Worm (Caenorhabditis elegans) whole organism, L4 larva: Measurements from ENCODE around the gene T04A6.2.

ENCODE experiments used
- F10B5.3 ChIP-seq: sonication (generic microtip); optimal IDR thresholded peaks from 2 replicates; lab custom pipeline; 2016; ENCODE audit warnings: mild to moderate bottlenecking, missing genetic modification characterization, missing compliant biosample characterization
- F37D6.2 ChIP-seq: sonication (generic microtip); optimal IDR thresholded peaks from 2 replicates; lab custom pipeline; 2016; ENCODE audit warnings: mild to moderate bottlenecking, missing genetic modification characterization, missing compliant biosample characterization
- R02D3.7 ChIP-seq: fragments of 150-350 bp; sonication (generic microtip); optimal IDR thresholded peaks from 3 replicates; lab custom pipeline; 2014; ENCODE audit warnings: missing biosample characterization, missing genetic modification characterization
- T20F7.1 ChIP-seq: fragments of 200-800 bp; sonication (Bioruptor generic); optimal IDR thresholded peaks from 2 replicates; lab custom pipeline; 2018; ENCODE audit warnings: mild to moderate bottlenecking, missing genetic modification characterization, missing compliant biosample characterization
- ceh-44 ChIP-seq: fragments of 200-800 bp; sonication (Bioruptor generic); IDR thresholded peaks from 2 replicates; pipeline ENCODE4 v1.3.6; 2022; ENCODE audit warnings: missing genetic modification reagents, missing genetic modification characterization, missing compliant biosample characterization
- ces-1 ChIP-seq: fragments of 150-350 bp; sonication (generic microtip); optimal IDR thresholded peaks from 4 replicates; lab custom pipeline; 2014; ENCODE audit warnings: missing biosample characterization, missing genetic modification reagents, missing genetic modification characterization
- ctbp-1 ChIP-seq: fragments of 200-800 bp; sonication (Bioruptor generic); IDR thresholded peaks from 2 replicates; pipeline ENCODE4 v1.3.6; 2022; ENCODE audit warnings: missing genetic modification reagents, missing genetic modification characterization, missing compliant biosample characterization
- daf-12 ChIP-seq: fragments of 150-350 bp; optimal IDR thresholded peaks from 2 replicates; lab custom pipeline; 2014; ENCODE audit warnings: missing biosample characterization, missing genetic modification reagents, missing genetic modification characterization
- daf-16 ChIP-seq, 3 experiments: sonication (generic microtip); optimal IDR thresholded peaks; 2 replicates each; lab custom pipeline; 2016 to 2017; ENCODE audit warnings: missing genetic modification characterization in 3 of 3, missing genetic modification reagents in 3 of 3, mild to moderate bottlenecking in 2 of 3, missing compliant biosample characterization in 2 of 3, missing biosample characterization in 1 of 3, moderate library complexity in 1 of 3
- dmd-6 ChIP-seq: fragments of 200-800 bp; sonication (Bioruptor generic); IDR thresholded peaks from 2 replicates; pipeline ENCODE4 v1.3.6; 2022; ENCODE audit warnings: missing genetic modification reagents, missing genetic modification characterization, missing compliant biosample characterization
- dmd-8 ChIP-seq: fragments of 200-800 bp; sonication (Bioruptor generic); IDR thresholded peaks from 2 replicates; pipeline ENCODE4 v1.3.6; 2022; ENCODE audit warnings: missing genetic modification characterization, missing compliant biosample characterization
- dpl-1 ChIP-seq: fragments of 150-350 bp; optimal IDR thresholded peaks from 2 replicates; lab custom pipeline; 2014; ENCODE audit warnings: missing biosample characterization, missing genetic modification reagents, missing genetic modification characterization
- duxl-1 ChIP-seq: sonication (generic microtip); optimal IDR thresholded peaks from 2 replicates; lab custom pipeline; 2016; ENCODE audit warnings: mild to moderate bottlenecking, missing genetic modification characterization, moderate library complexity, missing compliant biosample characterization; ENCODE audit not compliant: poor library complexity
- dve-1 ChIP-seq: sonication (generic microtip); optimal IDR thresholded peaks from 2 replicates; lab custom pipeline; 2017; ENCODE audit warnings: antibody characterized with exemption, mild to moderate bottlenecking, missing genetic modification characterization, missing compliant biosample characterization; ENCODE audit not compliant: insufficient read depth
- gei-8 ChIP-seq: fragments of 200-800 bp; sonication (Bioruptor generic); optimal IDR thresholded peaks from 2 replicates; lab custom pipeline; 2018; ENCODE audit warnings: mild to moderate bottlenecking, missing genetic modification characterization, missing compliant biosample characterization
- hlh-11 ChIP-seq: fragments of 200-800 bp; sonication (Bioruptor generic); optimal IDR thresholded peaks from 2 replicates; lab custom pipeline; 2018; ENCODE audit warnings: mild to moderate bottlenecking, missing genetic modification characterization, missing compliant biosample characterization
- hlh-30 ChIP-seq: sonication (generic microtip); optimal IDR thresholded peaks from 2 replicates; lab custom pipeline; 2017; ENCODE audit warnings: antibody characterized with exemption, mild to moderate bottlenecking, missing genetic modification characterization, missing compliant biosample characterization; ENCODE audit not compliant: insufficient read depth
- hmg-1.1 ChIP-seq: fragments of 200-800 bp; sonication (Bioruptor generic); IDR thresholded peaks from 2 replicates; pipeline ENCODE4 v1.3.6; 2022; ENCODE audit warnings: missing genetic modification reagents, missing genetic modification characterization, missing compliant biosample characterization
- jun-1 ChIP-seq: fragments of 150-350 bp; optimal IDR thresholded peaks from 2 replicates; lab custom pipeline; 2014; ENCODE audit warnings: missing biosample characterization, missing genetic modification reagents, missing genetic modification characterization
- lim-7 ChIP-seq: fragments of 200-800 bp; sonication (Bioruptor generic); IDR thresholded peaks from 2 replicates; pipeline ENCODE4 v1.3.6; 2022; ENCODE audit warnings: missing genetic modification characterization, missing compliant biosample characterization
- lin-1 ChIP-seq: fragments of 200-800 bp; sonication (Bioruptor generic); IDR thresholded peaks from 2 replicates; pipeline ENCODE4 v1.3.6; 2022; ENCODE audit warnings: missing genetic modification reagents, missing genetic modification characterization, missing compliant biosample characterization
- lin-13 ChIP-seq: fragments of 150-350 bp; optimal IDR thresholded peaks from 2 replicates; lab custom pipeline; 2014; ENCODE audit warnings: missing biosample characterization, missing genetic modification reagents, missing genetic modification characterization
- lin-29 ChIP-seq: fragments of 200-800 bp; sonication (Bioruptor generic); IDR thresholded peaks from 2 replicates; pipeline ENCODE4 v1.3.6; 2022; ENCODE audit warnings: missing genetic modification reagents, missing genetic modification characterization, missing compliant biosample characterization
- lin-39 ChIP-seq: fragments of 150-350 bp; optimal IDR thresholded peaks from 2 replicates; lab custom pipeline; 2014; ENCODE audit warnings: missing biosample characterization, missing genetic modification reagents, missing genetic modification characterization
- lsy-2 ChIP-seq, 2 experiments: fragments of 150-350 bp in 1 of 2; sonication (generic microtip) in 1 of 2; optimal IDR thresholded peaks; 2 replicates each; lab custom pipeline; 2014 to 2017; ENCODE audit warnings: missing biosample characterization in 2 of 2, missing genetic modification characterization in 2 of 2
- mdl-1 ChIP-seq, 2 experiments: fragments of 150-350 bp in 1 of 2; sonication (generic microtip) in 1 of 2; optimal IDR thresholded peaks; 2 replicates each; lab custom pipeline; 2014 to 2017; ENCODE audit warnings: missing biosample characterization in 2 of 2, missing genetic modification characterization in 2 of 2
- mdt-29 ChIP-seq: fragments of 200-800 bp; sonication (Bioruptor generic); IDR thresholded peaks from 2 replicates; pipeline ENCODE4 v1.3.6; 2022; ENCODE audit warnings: missing genetic modification reagents, missing genetic modification characterization, missing compliant biosample characterization
- mep-1 ChIP-seq: fragments of 150-350 bp; sonication (generic microtip); optimal IDR thresholded peaks from 3 replicates; lab custom pipeline; 2014; ENCODE audit warnings: missing biosample characterization, missing genetic modification characterization
- mes-2 ChIP-seq: sonication (generic microtip); optimal IDR thresholded peaks from 2 replicates; lab custom pipeline; 2016; ENCODE audit warnings: missing genotype, mild to moderate bottlenecking, missing genetic modification characterization, missing compliant biosample characterization; ENCODE audit not compliant: poor library complexity, severe bottlenecking
- mxl-2 ChIP-seq: fragments of 200-800 bp; sonication (Bioruptor generic); conservative IDR thresholded peaks from 2 replicates; pipeline ENCODE4 v1.3.6; 2022; ENCODE audit warnings: missing genetic modification reagents, missing genetic modification characterization, missing compliant biosample characterization
- mxl-3 ChIP-seq: fragments of 200-800 bp; sonication (Bioruptor generic); optimal IDR thresholded peaks from 2 replicates; lab custom pipeline; 2018; ENCODE audit warnings: mild to moderate bottlenecking, missing genetic modification characterization, missing compliant biosample characterization
- nhr-11 ChIP-seq: fragments of 150-350 bp; optimal IDR thresholded peaks from 2 replicates; lab custom pipeline; 2014; ENCODE audit warnings: missing biosample characterization, missing genetic modification characterization
- nhr-111 ChIP-seq: fragments of 200-800 bp; sonication (Bioruptor generic); optimal IDR thresholded peaks from 2 replicates; lab custom pipeline; 2018; ENCODE audit warnings: mild to moderate bottlenecking, missing genetic modification characterization, missing compliant biosample characterization
- nhr-28 ChIP-seq: fragments of 150-350 bp; optimal IDR thresholded peaks from 2 replicates; lab custom pipeline; 2014; ENCODE audit warnings: missing biosample characterization, missing genetic modification characterization
- nhr-48 ChIP-seq: sonication (generic microtip); optimal IDR thresholded peaks from 2 replicates; lab custom pipeline; 2016; ENCODE audit warnings: mild to moderate bottlenecking, missing genetic modification characterization, missing compliant biosample characterization
- pha-4 ChIP-seq, 2 experiments: fragments of 150-350 bp in 1 of 2; fragments of 200-800 bp in 1 of 2; sonication (Bioruptor generic) in 1 of 2; IDR thresholded peaks in 1 of 2; optimal IDR thresholded peaks in 1 of 2; 2 replicates each; pipeline versions ENCODE4 v1.3.6 to Lab custom; 2014 to 2022; ENCODE audit warnings: missing genetic modification characterization in 2 of 2, missing genetic modification reagents in 2 of 2, missing biosample characterization in 1 of 2, missing compliant biosample characterization in 1 of 2
- php-3 ChIP-seq: fragments of 200-800 bp; sonication (Bioruptor generic); IDR thresholded peaks from 2 replicates; pipeline ENCODE4 v1.3.6; 2022; ENCODE audit warnings: missing genetic modification reagents, missing genetic modification characterization, missing compliant biosample characterization
- pqm-1 ChIP-seq: sonication (generic microtip); optimal IDR thresholded peaks from 2 replicates; lab custom pipeline; 2017; ENCODE audit warnings: missing biosample characterization, missing genetic modification characterization
- saeg-2 ChIP-seq: fragments of 200-800 bp; sonication (Bioruptor generic); IDR thresholded peaks from 2 replicates; pipeline ENCODE4 v1.3.6; 2022; ENCODE audit warnings: missing genetic modification reagents, missing genetic modification characterization, missing compliant biosample characterization
- skn-1 ChIP-seq: fragments of 150-350 bp; optimal IDR thresholded peaks from 2 replicates; lab custom pipeline; 2014; ENCODE audit warnings: missing biosample characterization, missing genetic modification characterization
- snpc-1.2 ChIP-seq: fragments of 200-800 bp; sonication (Bioruptor generic); IDR thresholded peaks from 2 replicates; pipeline ENCODE4 v1.3.6; 2022; ENCODE audit warnings: missing genetic modification reagents, missing genetic modification characterization, missing compliant biosample characterization
- tag-97 ChIP-seq: fragments of 200-800 bp; sonication (Bioruptor generic); IDR thresholded peaks from 2 replicates; pipeline ENCODE4 v1.3.6; 2022; ENCODE audit warnings: missing genetic modification characterization, missing compliant biosample characterization
- tra-1 ChIP-seq: fragments of 200-800 bp; sonication (Bioruptor generic); IDR thresholded peaks from 2 replicates; pipeline ENCODE4 v1.3.6; 2022; ENCODE audit warnings: missing genetic modification reagents, missing genetic modification characterization, missing compliant biosample characterization
- vab-7 ChIP-seq: fragments of 200-800 bp; sonication (Bioruptor generic); IDR thresholded peaks from 2 replicates; pipeline ENCODE4 v1.3.6; 2022; ENCODE audit warnings: missing genetic modification reagents, missing genetic modification characterization, missing compliant biosample characterization
- zfp-2 ChIP-seq: sonication (generic microtip); optimal IDR thresholded peaks from 2 replicates; lab custom pipeline; 2016; ENCODE audit warnings: mild to moderate bottlenecking, missing genetic modification characterization, missing compliant biosample characterization
- zip-2 ChIP-seq: fragments of 150-350 bp; optimal IDR thresholded peaks from 2 replicates; lab custom pipeline; 2014; ENCODE audit warnings: missing biosample characterization, missing genetic modification characterization

T04A6.2 gene

ce11 chrIII:7643902-7644641 is 29.4 kb downstream of the T04A6.2 start (continued):
- TF ChIP-seq dve-1 (tag; lab: Kevin White, UChicago) (peak; percentile 86), tag-97 (GFP tag; lab: Robert Waterston, UW) (no peak), nhr-28 (tag; lab: Kevin White, UChicago) (peak; percentile 72), pqm-1 (tag; lab: Kevin White, UChicago) (peak; percentile 95), lin-13 (GFP tag; lab: Kevin White, UChicago) (no peak), R02D3.7 (tag; lab: Kevin White, UChicago) (no peak), mxl-3 (GFP tag; lab: Kevin White, UChicago) (peak; percentile 95), mep-1 (tag; lab: Kevin White, UChicago) (peak; percentile 68), hlh-11 (peak; percentile 92), snpc-1.2 (GFP tag; lab: Robert Waterston, UW) (no peak), mes-2 (tag; lab: Kevin White, UChicago) (no peak), hmg-1.1 (no peak), dmd-6 (GFP tag; lab: Robert Waterston, UW) (peak; percentile 88), php-3 (GFP tag; lab: Robert Waterston, UW) (peak; percentile 96), nhr-11 (tag; lab: Kevin White, UChicago) (no peak), tra-1 (GFP tag; lab: Robert Waterston, UW) (peak; percentile 86), nhr-48 (tag; lab: Kevin White, UChicago) (peak; percentile 65), lin-39 (tag; lab: Kevin White, UChicago) (no peak), gei-8 (GFP tag; lab: Kevin White, UChicago) (no peak), daf-16 (GFP tag; optimal IDR thresholded peaks at IDR 0.05; lab: Kevin White, UChicago) (peak in 1 of 2 experiments; percentile 33), daf-16 (tag; optimal IDR thresholded peaks at IDR 0.05; lab: Kevin White, UChicago) (peak; percentile 89), dpl-1 (GFP tag; lab: Kevin White, UChicago) (peak; percentile 28), F10B5.3 (tag; lab: Kevin White, UChicago) (no peak), mdt-29 (GFP tag; lab: Robert Waterston, UW) (no peak), pha-4 (GFP tag; IDR thresholded peaks at IDR 0.05; lab: Robert Waterston, UW) (no peak), pha-4 (tag; optimal IDR thresholded peaks at IDR 0.05; lab: Kevin White, UChicago) (peak; percentile 21), mdl-1 (tag; optimal IDR thresholded peaks at IDR 0.05; lab: Kevin White, UChicago) (peak in 1 of 2 experiments; percentile 89), T20F7.1 (GFP tag; lab: Kevin White, UChicago) (no peak), nhr-111 (GFP tag; lab: Kevin White, UChicago) (no peak), F37D6.2 (tag; lab: Kevin White, UChicago) (no peak), duxl-1 (peak; percentile 8), hlh-30 (tag; lab: Kevin White, UChicago) (peak; percentile 74), ctbp-1 (GFP tag; lab: Robert Waterston, UW) (no peak), ceh-44 (GFP tag; lab: Robert Waterston, UW) (no peak), mxl-2 (GFP tag; lab: Robert Waterston, UW) (no peak), zfp-2 (no peak), lsy-2 (tag; optimal IDR thresholded peaks at IDR 0.05; lab: Kevin White, UChicago) (peak in 1 of 2 experiments; percentile 78)

ce11 chrIII:7645075-7645474 is 30.4 kb downstream of the T04A6.2 start:
- TF ChIP-seq jun-1 (no peak), snpc-1.2 (GFP tag; lab: Robert Waterston, UW) (no peak), mxl-2 (GFP tag; lab: Robert Waterston, UW) (no peak), zip-2 (tag; lab: Kevin White, UChicago) (no peak), lin-29 (no peak), daf-16 (GFP tag; optimal IDR thresholded peaks at IDR 0.05; lab: Kevin White, UChicago) (no peak), daf-16 (tag; optimal IDR thresholded peaks at IDR 0.05; lab: Kevin White, UChicago) (no peak), saeg-2 (no peak), daf-12 (tag; lab: Kevin White, UChicago) (no peak), vab-7 (no peak), dmd-8 (GFP tag; lab: Robert Waterston, UW) (no peak), lim-7 (GFP tag; lab: Robert Waterston, UW) (no peak), hlh-30 (tag; lab: Kevin White, UChicago) (peak; percentile 9), F10B5.3 (tag; lab: Kevin White, UChicago) (no peak), nhr-28 (tag; lab: Kevin White, UChicago) (peak; percentile 10), ces-1 (GFP tag; lab: Kevin White, UChicago) (no peak), lin-1 (no peak), skn-1 (tag; lab: Kevin White, UChicago) (no peak)
